Worm (Caenorhabditis elegans) whole organism, L2 larva: ENCODE data around the gene srd-74.

Experiments
- unc-39 ChIP-seq: fragments of 150-350 bp; optimal IDR thresholded peaks from 2 replicates; lab custom pipeline; 2014; ENCODE audit warnings: missing biosample characterization, missing genetic modification characterization
- ztf-11 ChIP-seq: sonication (generic microtip); optimal IDR thresholded peaks from 2 replicates; lab custom pipeline; 2017; ENCODE audit warnings: missing biosample characterization, missing genetic modification characterization

- TF ChIP-seq unc-39 (tag; lab: Kevin White, UChicago) (no peak), ztf-11 (tag; lab: Kevin White, UChicago) (no peak)
These were observed 26.9 kb downstream of the srd-74 start, which contains the start of gene C18D11.9 for ce11 chrIII:11808818-11809217.
